Fruit fly (Drosophila melanogaster) whole organism, embryonic: ENCODE results near the gene CG32313.

Experiments
- Abd-B ChIP-seq: fragments of 200-800 bp; sonication (Bioruptor generic); optimal IDR thresholded peaks from 2 replicates; lab custom pipeline; 2018; ENCODE audit warnings: missing biosample characterization, mild to moderate bottlenecking, missing genetic modification characterization, moderate library complexity
- Bdp1 ChIP-seq: fragments of 200-800 bp; sonication (Bioruptor generic); optimal IDR thresholded peaks from 3 replicates; lab custom pipeline; 2016; ENCODE audit warnings: missing biosample characterization, missing genetic modification characterization
- CG10147 ChIP-seq: fragments of 200-800 bp; sonication (Bioruptor generic); optimal IDR thresholded peaks from 2 replicates; lab custom pipeline; 2019; ENCODE audit warnings: missing biosample characterization, mild to moderate bottlenecking, missing genetic modification characterization, moderate library complexity
- CG11723 ChIP-seq: fragments of 200-800 bp; sonication (Bioruptor generic); optimal IDR thresholded peaks from 2 replicates; lab custom pipeline; 2017; ENCODE audit warnings: missing biosample characterization, mild to moderate bottlenecking, missing genetic modification characterization
- CG12659 ChIP-seq: fragments of 200-800 bp; sonication (Bioruptor generic); optimal IDR thresholded peaks from 3 replicates; lab custom pipeline; 2017; ENCODE audit warnings: mild to moderate bottlenecking, missing biosample characterization, missing genetic modification reagents, missing genetic modification characterization
- CG12769 ChIP-seq: fragments of 200-800 bp; sonication (Bioruptor generic); optimal IDR thresholded peaks from 2 replicates; lab custom pipeline; 2019; ENCODE audit warnings: missing biosample characterization, mild to moderate bottlenecking, missing genetic modification characterization, moderate library complexity
- CG13624 ChIP-seq: fragments of 200-800 bp; sonication (Bioruptor generic); optimal IDR thresholded peaks from 2 replicates; lab custom pipeline; 2016; ENCODE audit warnings: missing biosample characterization, missing genetic modification characterization
- CG15514 ChIP-seq: fragments of 200-800 bp; sonication (Bioruptor generic); optimal IDR thresholded peaks from 3 replicates; lab custom pipeline; 2017; ENCODE audit warnings: missing biosample characterization, missing genetic modification characterization, mild to moderate bottlenecking, moderate library complexity, missing genetic modification reagents
- CG17385 ChIP-seq: fragments of 200-800 bp; sonication (Bioruptor generic); optimal IDR thresholded peaks from 3 replicates; lab custom pipeline; 2018; ENCODE audit warnings: missing biosample characterization, mild to moderate bottlenecking, missing genetic modification characterization
- CG30020 ChIP-seq: fragments of 200-800 bp; optimal IDR thresholded peaks from 2 replicates; lab custom pipeline; 2019; ENCODE audit warnings: missing biosample characterization, mild to moderate bottlenecking, missing genetic modification characterization, moderate library complexity
- CG30431 ChIP-seq: fragments of 200-800 bp; sonication (Bioruptor generic); optimal IDR thresholded peaks from 2 replicates; lab custom pipeline; 2017; ENCODE audit warnings: missing biosample characterization, missing genetic modification characterization
- CG31365 ChIP-seq: fragments of 200-800 bp; sonication (Bioruptor generic); optimal IDR thresholded peaks from 2 replicates; lab custom pipeline; 2018; ENCODE audit warnings: missing biosample characterization, mild to moderate bottlenecking, missing genetic modification characterization
- CG31441 ChIP-seq: fragments of 200-800 bp; sonication (Bioruptor generic); IDR thresholded peaks from 2 replicates; pipeline ENCODE4 v1.3.6; 2022; ENCODE audit warnings: missing biosample characterization, missing genetic modification characterization
- CG33557 ChIP-seq: fragments of 200-800 bp; sonication (Bioruptor generic); optimal IDR thresholded peaks from 2 replicates; lab custom pipeline; 2019; ENCODE audit warnings: missing biosample characterization, mild to moderate bottlenecking, missing genetic modification characterization, moderate library complexity
- CG4820 ChIP-seq: fragments of 200-800 bp; sonication (Bioruptor generic); optimal IDR thresholded peaks from 3 replicates; lab custom pipeline; 2016; ENCODE audit warnings: missing biosample characterization, missing genetic modification characterization
- CG4854 ChIP-seq: fragments of 200-800 bp; sonication (Bioruptor generic); optimal IDR thresholded peaks from 2 replicates; lab custom pipeline; 2016; ENCODE audit warnings: missing biosample characterization, missing genetic modification characterization, inconsistent platforms
- CG6654 ChIP-seq: fragments of 200-800 bp; sonication (Bioruptor generic); optimal IDR thresholded peaks from 2 replicates; lab custom pipeline; 2017; ENCODE audit warnings: missing biosample characterization, mild to moderate bottlenecking, missing genetic modification characterization
- CG6854 ChIP-seq: fragments of 200-800 bp; sonication (Bioruptor generic); optimal IDR thresholded peaks from 3 replicates; lab custom pipeline; 2017; ENCODE audit warnings: missing biosample characterization, mild to moderate bottlenecking, missing genetic modification characterization
- CG8388 ChIP-seq: fragments of 200-800 bp; sonication (Bioruptor generic); optimal IDR thresholded peaks from 2 replicates; lab custom pipeline; 2019; ENCODE audit warnings: missing biosample characterization, mild to moderate bottlenecking, missing genetic modification characterization, moderate library complexity
- CG9437 ChIP-seq: fragments of 200-800 bp; sonication (Bioruptor generic); optimal IDR thresholded peaks from 2 replicates; lab custom pipeline; 2018; ENCODE audit warnings: missing biosample characterization, mild to moderate bottlenecking, missing genetic modification characterization
- CG9876 ChIP-seq: fragments of 200-800 bp; sonication (Bioruptor generic); optimal IDR thresholded peaks from 2 replicates; lab custom pipeline; 2016; ENCODE audit warnings: missing biosample characterization, missing genetic modification characterization
- D19B ChIP-seq: fragments of 200-800 bp; sonication (Bioruptor generic); optimal IDR thresholded peaks from 2 replicates; lab custom pipeline; 2017; ENCODE audit warnings: missing biosample characterization, mild to moderate bottlenecking, missing genetic modification characterization
- ERR ChIP-seq: fragments of 200-800 bp; sonication (Bioruptor generic); optimal IDR thresholded peaks from 2 replicates; lab custom pipeline; 2016; ENCODE audit warnings: missing biosample characterization, missing genetic modification characterization
- Fer3 ChIP-seq: fragments of 200-800 bp; sonication (Bioruptor generic); optimal IDR thresholded peaks from 2 replicates; lab custom pipeline; 2018; ENCODE audit warnings: missing biosample characterization, mild to moderate bottlenecking, missing genetic modification characterization, moderate library complexity
- HLH4C ChIP-seq: fragments of 200-800 bp; sonication (Bioruptor generic); IDR thresholded peaks from 3 replicates; pipeline ENCODE4 v1.3.6; 2022; ENCODE audit warnings: missing biosample characterization, missing genetic modification characterization; ENCODE audit not compliant: partially characterized antibody
- Hand ChIP-seq: fragments of 200-800 bp; sonication (Bioruptor generic); optimal IDR thresholded peaks from 2 replicates; lab custom pipeline; 2017; ENCODE audit warnings: mild to moderate bottlenecking, missing biosample characterization, missing genetic modification reagents, missing genetic modification characterization
- NK7.1 ChIP-seq: fragments of 200-800 bp; sonication (Bioruptor generic); optimal IDR thresholded peaks from 3 replicates; lab custom pipeline; 2016; ENCODE audit warnings: missing biosample characterization, missing genetic modification characterization
- Poxn ChIP-seq: fragments of 200-800 bp; sonication (Bioruptor generic); IDR thresholded peaks from 2 replicates; pipeline ENCODE4 v1.3.6; 2022; ENCODE audit warnings: missing biosample characterization, missing genetic modification characterization
- Sox102F ChIP-seq: fragments of 200-800 bp; sonication (Bioruptor generic); optimal IDR thresholded peaks from 2 replicates; lab custom pipeline; 2018; ENCODE audit warnings: missing biosample characterization, mild to moderate bottlenecking, missing genetic modification characterization, moderate library complexity
- TFAM ChIP-seq: fragments of 200-800 bp; sonication (Bioruptor generic); optimal IDR thresholded peaks from 2 replicates; lab custom pipeline; 2017; ENCODE audit warnings: missing biosample characterization, missing genetic modification characterization, inconsistent platforms
- btn ChIP-seq: fragments of 200-800 bp; sonication (Bioruptor generic); optimal IDR thresholded peaks from 2 replicates; lab custom pipeline; 2016; ENCODE audit warnings: missing biosample characterization, missing genetic modification characterization
- cad ChIP-seq: fragments of >200 bp; optimal IDR thresholded peaks from 2 replicates; lab custom pipeline; 2017; ENCODE audit warnings: missing biosample characterization, missing genetic modification characterization
- dmrt99B ChIP-seq: fragments of 200-800 bp; sonication (Bioruptor generic); optimal IDR thresholded peaks from 2 replicates; lab custom pipeline; 2018; ENCODE audit warnings: missing biosample characterization, mild to moderate bottlenecking, missing genetic modification characterization, moderate library complexity
- emc ChIP-seq: fragments of 200-800 bp; sonication (Bioruptor generic); optimal IDR thresholded peaks from 2 replicates; lab custom pipeline; 2016; ENCODE audit warnings: missing biosample characterization, missing genetic modification characterization
- gfzf ChIP-seq: fragments of 200-800 bp; sonication (Bioruptor generic); optimal IDR thresholded peaks from 2 replicates; lab custom pipeline; 2016; ENCODE audit warnings: missing biosample characterization, mild to moderate bottlenecking, missing genetic modification characterization, moderate library complexity
- hth ChIP-seq: fragments of >200 bp; optimal IDR thresholded peaks from 2 replicates; lab custom pipeline; 2017; ENCODE audit warnings: inconsistent platforms
- lilli ChIP-seq: fragments of 200-800 bp; sonication (Bioruptor generic); optimal IDR thresholded peaks from 3 replicates; lab custom pipeline; 2016; ENCODE audit warnings: missing biosample characterization, missing genetic modification characterization
- lmd ChIP-seq: fragments of 200-800 bp; sonication (Bioruptor generic); IDR thresholded peaks from 2 replicates; pipeline ENCODE4 v1.3.6; 2022; ENCODE audit warnings: missing biosample characterization, missing genetic modification characterization
- mld ChIP-seq: fragments of 200-800 bp; sonication (Bioruptor generic); IDR thresholded peaks from 3 replicates; pipeline ENCODE4 v1.3.6; 2022; ENCODE audit warnings: missing biosample characterization, missing genetic modification characterization; ENCODE audit not compliant: partially characterized antibody
- nom ChIP-seq: fragments of 200-800 bp; sonication (Bioruptor generic); optimal IDR thresholded peaks from 2 replicates; lab custom pipeline; 2017; ENCODE audit warnings: missing biosample characterization, missing genetic modification characterization, mild to moderate bottlenecking, moderate library complexity, missing genetic modification reagents
- otp ChIP-seq: fragments of 200-800 bp; sonication (Bioruptor generic); IDR thresholded peaks from 3 replicates; pipeline ENCODE4, ENCODE4 v1.3.6; 2022; ENCODE audit warnings: missing biosample characterization, missing genetic modification characterization
- ranshi ChIP-seq: fragments of 200-800 bp; sonication (Bioruptor generic); IDR thresholded peaks from 2 replicates; pipeline ENCODE4 v1.3.6; 2022; ENCODE audit warnings: missing biosample characterization, missing genetic modification characterization
- salm ChIP-seq: fragments of 200-800 bp; sonication (Bioruptor generic); optimal IDR thresholded peaks from 2 replicates; lab custom pipeline; 2018; ENCODE audit warnings: missing biosample characterization, mild to moderate bottlenecking, missing genetic modification characterization
- seq ChIP-seq: fragments of 200-800 bp; sonication (Bioruptor generic); IDR thresholded peaks from 2 replicates; pipeline ENCODE4 v1.3.6; 2022; ENCODE audit warnings: missing biosample characterization, missing genetic modification characterization
- sna ChIP-seq: fragments of 200-800 bp; sonication (Bioruptor generic); IDR thresholded peaks from 2 replicates; pipeline ENCODE4 v1.3.6; 2022; ENCODE audit warnings: missing biosample characterization, missing genetic modification characterization; ENCODE audit not compliant: partially characterized antibody
- tio ChIP-seq: fragments of 200-800 bp; sonication (Bioruptor generic); optimal IDR thresholded peaks from 2 replicates; lab custom pipeline; 2017; ENCODE audit warnings: missing biosample characterization, missing genetic modification characterization, inconsistent platforms
- trh ChIP-seq: fragments of 200-800 bp; sonication (Bioruptor generic); optimal IDR thresholded peaks from 2 replicates; lab custom pipeline; 2016; ENCODE audit warnings: missing biosample characterization, missing genetic modification characterization
- unc-4 ChIP-seq: fragments of 200-800 bp; sonication (Bioruptor generic); IDR thresholded peaks from 2 replicates; pipeline ENCODE4 v1.3.6; 2022; ENCODE audit warnings: missing biosample characterization, missing genetic modification characterization; ENCODE audit not compliant: partially characterized antibody
- yki ChIP-seq: fragments of >200 bp; optimal IDR thresholded peaks from 3 replicates; lab custom pipeline; 2018

CG32313 gene

dm6 chr3L:1591692-1592371, 46.3 kb upstream of the CG32313 start (continued):
- TF ChIP-seq CG6654 (GFP tag; lab: Kevin White, UChicago) (peak; percentile 4), hth (lab: Kevin White, UChicago) (no peak), Fer3 (tag; lab: Kevin White, UChicago) (peak; percentile 88), CG11723 (GFP tag; lab: Kevin White, UChicago) (peak; percentile 54), trh (GFP tag; lab: Kevin White, UChicago) (no peak), ERR (GFP tag; lab: Kevin White, UChicago) (peak; percentile 39), lilli (GFP tag; lab: Kevin White, UChicago) (peak; percentile 49), mld (GFP tag; lab: Robert Waterston, UW) (no peak), D19B (GFP tag; lab: Kevin White, UChicago) (no peak), Poxn (peak; percentile 41; the same call in 1 of the 2 replicates), seq (GFP tag; lab: Robert Waterston, UW) (peak; percentile 71; the same call in 1 of the 2 replicates), CG15514 (peak; percentile 92), cad (GFP tag; lab: Kevin White, UChicago) (no peak), CG13624 (GFP tag; lab: Kevin White, UChicago) (peak; percentile 71), Bdp1 (GFP tag; lab: Kevin White, UChicago) (peak; percentile 37), CG4854 (GFP tag; lab: Kevin White, UChicago) (no peak), dmrt99B (tag; lab: Kevin White, UChicago) (no peak), nom (peak; percentile 85), CG31441 (peak; percentile 38; the same call in 1 of the 2 replicates), CG10147 (GFP tag; lab: Kevin White, UChicago) (peak; percentile 83), CG33557 (GFP tag; lab: Kevin White, UChicago) (no peak), CG9437 (no peak), CG6854 (GFP tag; lab: Kevin White, UChicago) (peak; percentile 87), tio (no peak), CG31365 (peak; percentile 79), CG12769 (no peak), CG30020 (tag; lab: Kevin White, UChicago) (no peak), sna (GFP tag; lab: Robert Waterston, UW) (no peak), Hand (GFP tag; lab: Kevin White, UChicago) (peak; percentile 74), CG9876 (GFP tag; lab: Kevin White, UChicago) (peak; percentile 3), CG17385 (GFP tag; lab: Kevin White, UChicago) (peak; percentile 59), btn (GFP tag; lab: Kevin White, UChicago) (no peak), CG8388 (GFP tag; lab: Kevin White, UChicago) (no peak), unc-4 (no peak), CG12659 (GFP tag; lab: Kevin White, UChicago) (peak; percentile 80), lmd (GFP tag; lab: Robert Waterston, UW) (no peak; the same call in 1 of the 2 replicates), salm (tag; lab: Kevin White, UChicago) (peak; percentile 27), gfzf (GFP tag; lab: Kevin White, UChicago) (no peak), yki (no peak), otp (0 out of 3 replicates have a peak, but pooled peaks have one; percentile 9), NK7.1 (peak; percentile 64), emc (GFP tag; lab: Kevin White, UChicago) (peak; percentile 42), CG4820 (GFP tag; lab: Kevin White, UChicago) (no peak), CG30431 (no peak), Sox102F (no peak), HLH4C (no peak), Abd-B (GFP tag; lab: Kevin White, UChicago) (no peak), TFAM (GFP tag; lab: Kevin White, UChicago) (no peak), ranshi (peak; percentile 55; the same call in 1 of the 2 replicates)
